Worm (Caenorhabditis elegans): Measurements from ENCODE around the gene B0410.1.

Gene B0410.1

DNA sequence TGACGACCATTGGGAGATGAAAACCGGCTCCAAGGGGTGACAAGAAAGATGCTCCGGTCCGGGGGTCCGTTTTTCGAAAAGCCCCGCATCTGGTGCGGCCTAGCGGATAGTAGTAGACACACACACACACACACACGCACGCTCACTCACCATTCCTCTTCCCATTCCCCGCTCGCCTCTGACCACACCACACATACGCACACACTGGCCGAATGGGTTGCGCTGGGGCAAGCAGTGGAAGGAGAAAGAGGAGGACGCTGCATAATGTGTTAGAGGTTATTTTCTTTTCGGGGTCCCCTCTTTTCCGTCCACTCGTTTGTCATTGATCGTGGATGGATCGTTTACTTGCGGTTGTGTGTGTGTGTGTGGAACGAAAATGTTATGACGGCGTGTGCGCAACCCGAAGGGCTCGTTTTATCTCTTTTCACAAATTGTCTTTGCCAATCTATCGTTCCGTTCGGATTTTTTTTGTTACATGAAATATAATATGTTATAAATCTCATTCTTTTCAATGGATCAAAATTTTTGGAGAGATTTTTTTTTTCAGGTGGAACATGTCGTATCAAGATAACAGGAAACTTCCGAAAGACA, 9.0 kb upstream of the B0410.1 start, which contains the start of gene vang-1:
TSS of gene vang-1 (plus strand) at position 541 of the 591 bp plus-strand sequence.
- TF ChIP-seq W03F9.2 (tag; optimal IDR thresholded peaks at IDR 0.05), result no peak
- TF ChIP-seq him-1 (tag; optimal IDR thresholded peaks at IDR 0.05), result no peak
- no peak for TF ChIP-seq dao-5 (tag; optimal IDR thresholded peaks at IDR 0.05)

DNA sequence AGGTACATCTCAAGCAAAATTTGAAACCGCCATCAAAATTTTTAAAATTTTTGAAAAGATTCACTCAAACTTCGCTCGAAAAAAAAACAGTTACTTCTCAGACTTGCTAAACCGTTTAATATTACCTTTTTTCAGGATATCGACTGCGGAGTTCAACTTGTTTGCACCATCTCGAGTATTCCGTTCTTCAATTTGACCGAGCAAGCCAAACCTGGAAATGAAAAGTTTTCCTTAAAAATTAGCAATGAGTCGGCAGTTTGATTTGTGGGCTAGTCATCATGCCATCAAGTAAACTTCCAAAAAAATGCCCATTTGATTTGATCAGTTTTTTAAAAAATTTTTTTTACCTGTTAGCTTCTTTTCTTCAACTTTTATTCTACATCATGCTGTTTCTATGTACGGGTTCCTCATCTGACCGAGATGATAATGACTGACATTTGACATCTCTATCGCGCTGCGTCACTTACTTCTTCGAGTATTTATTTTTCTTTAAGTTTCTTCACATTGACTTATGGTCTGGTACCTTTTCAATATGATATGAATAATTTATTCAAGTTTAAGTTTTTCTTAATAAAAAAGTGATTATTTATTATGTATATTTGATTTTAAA, 4.2 kb upstream of the B0410.1 start:
- no peak for TF ChIP-seq dao-5 (tag; optimal IDR thresholded peaks at IDR 0.05)
- TF ChIP-seq him-1 (tag; optimal IDR thresholded peaks at IDR 0.05), result no peak
- TF ChIP-seq W03F9.2 (tag; optimal IDR thresholded peaks at IDR 0.05), result no peak

DNA sequence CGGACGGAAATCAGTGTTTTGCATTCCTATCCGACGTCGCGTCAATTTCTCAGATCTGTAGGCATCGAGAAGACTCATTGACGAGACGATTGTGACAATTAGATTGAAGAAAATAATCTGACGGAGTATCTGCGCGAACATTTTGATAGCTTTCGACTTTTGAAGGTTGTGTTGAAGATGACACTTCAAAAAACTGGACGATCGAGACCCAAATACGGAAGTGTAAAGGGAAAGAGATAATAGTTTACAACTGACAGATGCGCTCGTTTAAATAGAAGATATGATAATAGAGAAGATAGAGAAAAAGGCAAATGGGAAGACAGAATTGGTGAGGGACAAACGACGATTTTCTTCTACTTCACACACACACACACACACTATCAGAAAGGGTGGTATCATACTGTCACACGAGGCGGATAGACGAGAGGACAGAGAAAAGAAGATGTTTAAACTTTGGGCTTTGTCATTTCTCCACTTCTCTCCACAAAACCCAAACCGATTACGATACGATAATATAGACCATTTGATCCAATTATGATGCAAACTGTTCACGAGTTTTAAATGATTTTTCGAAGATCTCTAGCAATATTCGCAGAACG, 3.1 kb upstream of the B0410.1 start, which contains the start of gene B0410.3:
TSS of gene B0410.3 (minus strand) at position 351 of the 599 bp plus-strand sequence.
- no peak for TF ChIP-seq him-1 (tag; optimal IDR thresholded peaks at IDR 0.05)
- TF ChIP-seq W03F9.2 (tag; optimal IDR thresholded peaks at IDR 0.05), result no peak
- no peak for TF ChIP-seq dao-5 (tag; optimal IDR thresholded peaks at IDR 0.05)

DNA sequence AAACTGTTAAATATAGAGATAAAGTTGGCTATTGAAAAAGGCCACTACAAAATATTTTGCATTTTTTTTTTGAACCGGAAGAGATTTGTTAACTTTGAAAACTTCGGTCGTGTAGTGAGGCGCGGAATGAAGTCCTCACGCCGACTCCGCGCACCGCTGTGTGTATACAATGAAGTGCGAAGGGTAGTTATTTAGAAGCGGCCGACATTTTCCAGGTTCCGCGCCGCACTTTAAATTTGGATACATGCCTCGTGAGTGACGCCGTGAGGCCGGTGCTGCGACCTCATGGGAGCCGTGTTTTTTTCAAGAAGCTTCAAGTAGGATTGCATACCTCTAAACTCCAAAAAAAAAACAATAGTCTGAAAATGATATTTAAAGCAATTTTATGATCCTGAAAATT, 2.5 kb upstream of the B0410.1 start:
- no peak for TF ChIP-seq dao-5 (tag; optimal IDR thresholded peaks at IDR 0.05)

DNA sequence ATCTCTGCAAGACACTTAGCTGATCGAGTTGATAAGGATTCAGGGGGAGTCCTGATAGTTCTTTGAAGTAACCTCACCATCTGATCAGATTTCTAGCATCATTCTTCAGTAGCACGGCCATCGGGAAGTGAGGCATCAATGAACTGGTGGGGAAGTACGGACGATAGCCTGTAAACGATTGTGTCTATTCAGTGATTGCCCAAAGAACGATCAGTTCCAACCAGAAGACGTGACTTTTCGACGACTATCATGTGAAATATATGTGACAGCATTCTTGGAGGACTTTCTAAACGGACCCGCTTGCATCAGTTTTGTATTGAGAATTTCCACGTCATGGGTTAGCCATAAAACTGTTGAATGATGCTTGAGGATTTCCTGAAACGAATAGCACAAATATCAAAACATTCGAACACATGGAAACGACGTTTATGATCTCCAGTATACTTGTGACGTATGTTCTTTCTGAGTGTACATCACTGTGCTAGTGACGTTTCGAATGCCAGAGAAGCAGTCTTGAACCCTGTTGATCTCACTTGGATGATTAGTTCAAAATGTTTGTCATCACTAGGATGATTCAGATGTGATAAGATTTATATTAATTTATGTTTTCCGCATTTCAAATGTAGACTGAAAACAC, 1.2 kb upstream of the B0410.1 start:
- TF ChIP-seq him-1 (tag; optimal IDR thresholded peaks at IDR 0.05), result no peak
- no peak for TF ChIP-seq W03F9.2 (tag; optimal IDR thresholded peaks at IDR 0.05)
- no peak for TF ChIP-seq dao-5 (tag; optimal IDR thresholded peaks at IDR 0.05)

DNA sequence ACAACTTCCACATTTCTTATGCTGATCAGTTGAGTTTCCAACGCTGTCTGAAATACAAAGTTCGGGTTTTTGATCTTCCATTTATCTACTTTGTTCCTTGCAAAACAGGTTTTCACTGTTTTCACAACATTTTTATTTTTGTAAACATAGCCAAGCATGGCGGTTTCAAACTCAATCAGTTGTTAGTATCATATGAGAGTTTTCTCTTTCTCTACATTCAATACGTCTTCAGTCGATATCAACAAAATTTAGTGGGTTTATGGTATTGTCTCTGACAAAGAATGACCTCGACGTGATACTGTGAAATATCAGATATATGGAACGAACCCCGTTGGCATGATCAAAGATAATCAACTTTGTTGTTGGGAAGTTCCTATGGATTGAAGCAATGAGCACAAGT, 1.3 kb downstream of the B0410.1 start:
- no peak for TF ChIP-seq W03F9.2 (tag; optimal IDR thresholded peaks at IDR 0.05)
- no peak for TF ChIP-seq dao-5 (tag; optimal IDR thresholded peaks at IDR 0.05)
- TF ChIP-seq him-1 (tag; optimal IDR thresholded peaks at IDR 0.05), result no peak

DNA sequence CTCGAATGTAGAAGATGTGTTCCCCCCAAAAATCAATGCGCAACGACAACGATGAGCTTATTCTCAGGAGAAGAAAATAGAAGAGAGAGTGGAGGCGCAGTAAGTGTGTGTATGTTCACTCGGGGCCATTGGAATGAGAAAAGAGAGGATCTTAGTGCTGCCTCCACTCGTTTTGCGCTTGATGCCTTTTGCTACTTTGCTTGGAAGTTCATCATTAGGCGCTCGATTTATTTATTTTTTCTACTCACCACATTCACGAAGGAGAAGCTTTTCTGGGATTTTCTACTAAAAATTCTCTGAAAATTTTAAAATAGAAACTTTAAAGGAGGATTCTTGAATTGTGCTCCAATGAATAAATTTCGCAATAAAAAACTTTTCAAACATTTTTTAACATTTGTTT, 3.9 kb downstream of the B0410.1 start, which contains the start of gene F52B10.3:
TSS of gene F52B10.3 (minus strand) at position 101 of the 400 bp plus-strand sequence.
- TF ChIP-seq W03F9.2 (tag; optimal IDR thresholded peaks at IDR 0.05), result no peak
- TF ChIP-seq dao-5 (tag; optimal IDR thresholded peaks at IDR 0.05), result no peak
- TF ChIP-seq him-1 (tag; optimal IDR thresholded peaks at IDR 0.05), result no peak

DNA sequence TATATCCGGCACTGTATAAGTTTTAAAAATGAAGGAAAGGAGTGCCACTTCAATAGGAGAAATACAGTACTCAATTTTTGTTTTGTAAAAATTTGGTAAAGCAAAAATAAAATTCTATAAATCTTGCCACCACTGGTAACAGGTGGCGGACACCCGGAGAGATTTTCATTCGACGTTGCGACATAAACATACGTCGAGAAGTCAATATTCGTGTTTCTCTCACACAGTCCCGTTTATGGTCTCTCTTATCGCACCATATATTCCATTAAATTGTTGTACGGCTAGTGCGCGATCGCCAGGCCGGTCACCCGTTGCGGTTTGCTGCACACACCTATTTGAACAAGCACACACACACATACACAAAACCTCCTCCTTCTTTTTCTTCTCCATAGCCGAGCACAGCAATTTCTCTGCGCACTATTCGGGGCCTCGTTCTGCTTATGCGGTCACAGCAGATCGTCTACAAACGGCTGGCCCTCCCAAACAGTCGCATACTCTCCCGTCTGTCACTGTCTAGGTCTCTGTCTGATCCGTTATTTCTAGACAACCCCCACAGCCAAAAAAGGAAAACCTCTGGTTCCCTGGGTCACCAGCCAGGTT, 6.6 kb downstream of the B0410.1 start:
- TF ChIP-seq W03F9.2 (tag; optimal IDR thresholded peaks at IDR 0.05) (no peak), dao-5 (tag; optimal IDR thresholded peaks at IDR 0.05) (no peak), him-1 (tag; optimal IDR thresholded peaks at IDR 0.05) (no peak)

DNA sequence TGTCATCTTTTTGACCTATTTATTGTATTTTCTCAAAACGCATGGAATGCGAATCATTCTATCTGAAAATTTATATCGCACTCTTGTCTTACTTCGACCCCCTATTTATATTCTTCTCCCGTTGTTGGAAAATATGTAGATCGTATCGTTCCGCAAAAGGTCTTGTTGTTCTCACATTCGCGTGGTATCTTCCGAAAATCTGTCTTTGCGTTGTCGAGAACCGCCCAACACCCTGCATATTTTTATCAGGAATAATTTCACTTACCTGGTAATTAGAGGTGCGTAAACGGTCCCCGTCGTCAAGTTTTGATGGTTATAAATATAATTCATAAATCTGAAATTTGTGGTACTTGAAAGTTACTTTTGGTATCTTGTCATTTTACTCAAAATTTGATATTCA, 8.5 kb downstream of the B0410.1 start:
- no peak for TF ChIP-seq him-1 (tag; optimal IDR thresholded peaks at IDR 0.05)
- TF ChIP-seq dao-5 (tag; optimal IDR thresholded peaks at IDR 0.05), result no peak
- TF ChIP-seq W03F9.2 (tag; optimal IDR thresholded peaks at IDR 0.05), result no peak

DNA sequence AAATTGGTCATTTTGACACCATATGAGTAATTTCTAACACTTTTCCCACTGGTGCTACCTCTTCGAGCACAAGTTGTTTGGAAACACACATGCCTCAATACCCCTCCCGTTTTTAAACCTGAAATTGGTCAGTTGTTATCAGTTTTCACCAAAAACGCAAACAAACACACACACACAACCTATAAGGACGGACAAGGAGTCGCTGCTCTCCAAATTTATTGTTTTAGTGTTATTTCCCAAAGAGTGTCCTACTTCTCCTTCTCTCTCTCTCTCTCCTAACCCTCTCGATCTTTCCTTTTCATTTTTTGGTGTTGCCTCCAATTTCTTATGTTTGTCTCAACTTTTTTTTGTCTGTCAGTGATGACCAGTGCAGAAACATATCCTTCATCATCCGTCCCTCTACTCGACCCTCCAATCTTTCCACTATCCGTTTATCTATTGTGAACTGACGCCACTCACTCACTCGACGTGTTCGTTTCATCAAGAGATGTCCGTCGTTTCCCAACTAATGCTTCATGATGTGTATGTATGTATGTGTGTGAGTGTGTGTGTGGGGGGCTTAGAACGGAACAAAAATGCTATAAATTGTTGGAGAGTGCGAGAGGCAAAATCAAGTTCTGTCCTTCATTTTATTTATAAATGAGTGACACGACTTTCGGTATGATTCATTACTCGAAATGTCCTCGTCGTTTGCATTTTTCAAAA, 9.5 kb downstream of the B0410.1 start:
- TF ChIP-seq W03F9.2 (tag; optimal IDR thresholded peaks at IDR 0.05) (no peak), him-1 (tag; optimal IDR thresholded peaks at IDR 0.05) (no peak), dao-5 (tag; optimal IDR thresholded peaks at IDR 0.05) (no peak)

DNA sequence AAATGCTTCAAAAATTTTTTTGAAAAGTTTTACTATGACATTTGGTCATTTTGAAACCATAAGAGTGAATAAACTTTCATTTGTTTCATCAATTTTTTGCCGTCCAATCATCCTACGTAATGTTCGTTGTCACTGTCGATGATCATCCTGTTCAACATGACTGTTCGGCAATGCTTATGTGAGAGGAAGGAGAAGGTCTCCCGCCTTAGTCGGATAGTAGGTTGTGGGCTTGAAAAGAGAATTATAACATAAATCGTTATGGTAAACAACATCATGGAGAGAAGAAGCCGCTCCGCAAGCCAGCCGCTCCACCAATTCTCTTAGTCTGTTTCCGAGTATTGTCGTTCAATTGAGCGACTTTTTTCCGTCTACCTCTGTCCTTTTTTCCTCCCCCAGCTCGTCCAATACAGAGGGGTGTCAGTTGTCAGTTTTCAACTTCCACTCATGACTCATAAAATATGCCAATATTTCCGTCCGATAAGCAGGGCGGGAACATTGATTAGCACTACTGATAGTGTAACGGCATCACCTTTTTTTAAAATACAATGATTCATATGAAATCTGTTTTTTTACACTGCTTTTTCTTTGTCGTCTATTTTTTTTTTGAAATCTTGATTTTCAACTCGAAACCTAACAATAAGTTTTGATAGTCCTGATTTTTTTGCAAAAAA, 11.8 kb downstream of the B0410.1 start:
- TF ChIP-seq him-1 (tag; optimal IDR thresholded peaks at IDR 0.05) (no peak), dao-5 (tag; optimal IDR thresholded peaks at IDR 0.05) (no peak)

DNA sequence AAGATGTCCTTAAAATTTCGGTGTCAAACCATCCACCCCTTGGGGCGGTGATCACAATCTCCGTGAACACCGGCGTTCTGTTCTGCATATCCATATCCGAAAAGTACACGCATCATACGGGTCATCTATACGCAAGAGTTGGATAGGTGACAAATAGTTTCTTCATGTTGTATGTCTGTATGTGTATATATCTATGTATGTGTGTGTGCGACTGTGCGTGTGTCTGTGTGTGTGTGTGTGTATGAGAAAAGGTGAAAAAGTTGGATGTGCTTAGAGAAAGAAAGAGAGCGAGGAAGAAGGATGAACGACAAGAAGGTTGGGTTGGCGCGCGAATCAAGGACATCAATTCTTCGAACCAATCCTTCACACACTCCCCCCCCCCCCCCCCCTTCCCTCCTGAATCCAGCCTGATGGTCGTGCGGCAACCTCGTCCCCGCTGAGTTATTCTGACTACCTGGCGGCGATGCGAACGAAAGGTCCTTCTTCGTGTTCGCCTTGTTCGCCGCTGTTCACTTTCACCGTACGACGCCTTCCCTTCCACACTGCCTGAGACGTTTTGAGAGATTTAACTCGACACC, 13.0 kb downstream of the B0410.1 start:
- TF ChIP-seq W03F9.2 (tag; optimal IDR thresholded peaks at IDR 0.05), result no peak
- TF ChIP-seq him-1 (tag; optimal IDR thresholded peaks at IDR 0.05), result no peak
- TF ChIP-seq dao-5 (tag; optimal IDR thresholded peaks at IDR 0.05), result no peak
